Worm (Caenorhabditis elegans) whole organism, late embryonic: Measurements from ENCODE around the gene W02B3.4.
A peak's percentile ranks its signal among the peaks of the same experiment; 100 is the strongest.

Experiments
- C08G9.2 ChIP-seq: sonication (generic microtip); optimal IDR thresholded peaks from 2 replicates; lab custom pipeline; 2016; ENCODE audit warnings: mild to moderate bottlenecking, missing genetic modification characterization, moderate library complexity, missing compliant biosample characterization
- C38D4.7 ChIP-seq: fragments of 200-800 bp; sonication (Bioruptor generic); optimal IDR thresholded peaks from 2 replicates; lab custom pipeline; 2018; ENCODE audit warnings: mild to moderate bottlenecking, missing genetic modification characterization, moderate library complexity, missing compliant biosample characterization
- F13H6.1 ChIP-seq: sonication (generic microtip); optimal IDR thresholded peaks from 2 replicates; lab custom pipeline; 2016; ENCODE audit warnings: missing genetic modification characterization, missing compliant biosample characterization
- K02D7.2 ChIP-seq: sonication (generic microtip); optimal IDR thresholded peaks from 2 replicates; lab custom pipeline; 2017; ENCODE audit warnings: mild to moderate bottlenecking, missing genetic modification characterization, missing compliant biosample characterization
- K09A11.1 ChIP-seq: sonication (generic microtip); optimal IDR thresholded peaks from 2 replicates; lab custom pipeline; 2017; ENCODE audit warnings: antibody characterized with exemption, mild to moderate bottlenecking, missing genetic modification characterization, missing compliant biosample characterization; ENCODE audit not compliant: insufficient read depth
- Y22D7AL.16 ChIP-seq: sonication (generic microtip); optimal IDR thresholded peaks from 2 replicates; lab custom pipeline; 2016; ENCODE audit warnings: missing genetic modification characterization, missing compliant biosample characterization
- ceh-14 ChIP-seq: sonication (generic microtip); optimal IDR thresholded peaks from 2 replicates; lab custom pipeline; 2016; ENCODE audit warnings: missing genotype, missing genetic modification characterization, missing compliant biosample characterization
- ceh-19 ChIP-seq: fragments of 200-800 bp; sonication (Bioruptor generic); optimal IDR thresholded peaks from 2 replicates; lab custom pipeline; 2018; ENCODE audit warnings: mild to moderate bottlenecking, missing genetic modification characterization, missing compliant biosample characterization
- ceh-2 ChIP-seq: sonication (generic microtip); optimal IDR thresholded peaks from 2 replicates; lab custom pipeline; 2016; ENCODE audit warnings: missing genotype, missing genetic modification characterization, missing compliant biosample characterization
- ceh-22 ChIP-seq: sonication (generic microtip); optimal IDR thresholded peaks from 2 replicates; lab custom pipeline; 2017; ENCODE audit warnings: missing biosample characterization, missing genetic modification characterization
- ceh-24 ChIP-seq: sonication (generic microtip); optimal IDR thresholded peaks from 2 replicates; lab custom pipeline; 2016; ENCODE audit warnings: mild to moderate bottlenecking, missing genetic modification characterization, missing compliant biosample characterization
- ceh-30 ChIP-seq: fragments of 150-350 bp; optimal IDR thresholded peaks from 2 replicates; lab custom pipeline; 2014; ENCODE audit warnings: missing biosample characterization, missing genetic modification characterization
- ceh-31 ChIP-seq: sonication (generic microtip); optimal IDR thresholded peaks from 2 replicates; lab custom pipeline; 2016; ENCODE audit warnings: missing genetic modification characterization, missing compliant biosample characterization
- ceh-34 ChIP-seq: sonication (generic microtip); optimal IDR thresholded peaks from 2 replicates; lab custom pipeline; 2016; ENCODE audit warnings: mild to moderate bottlenecking, missing genetic modification characterization, missing compliant biosample characterization
- ceh-48 ChIP-seq: sonication (generic microtip); optimal IDR thresholded peaks from 2 replicates; lab custom pipeline; 2016; ENCODE audit warnings: missing genetic modification characterization, inconsistent platforms, missing compliant biosample characterization
- ceh-6 ChIP-seq: fragments of 200-800 bp; sonication (Bioruptor generic); optimal IDR thresholded peaks from 2 replicates; lab custom pipeline; 2018; ENCODE audit warnings: mild to moderate bottlenecking, missing genetic modification characterization, missing compliant biosample characterization
- ceh-9 ChIP-seq: sonication (generic microtip); optimal IDR thresholded peaks from 2 replicates; lab custom pipeline; 2016; ENCODE audit warnings: mild to moderate bottlenecking, missing genetic modification characterization, inconsistent platforms, missing compliant biosample characterization
- che-1 ChIP-seq: sonication (generic microtip); optimal IDR thresholded peaks from 2 replicates; lab custom pipeline; 2016; ENCODE audit warnings: mild to moderate bottlenecking, missing genetic modification characterization, missing compliant biosample characterization
- elt-2 ChIP-seq: sonication (generic microtip); optimal IDR thresholded peaks from 2 replicates; lab custom pipeline; 2016; ENCODE audit warnings: missing genetic modification reagents, missing genetic modification characterization, missing compliant biosample characterization
- fax-1 ChIP-seq: sonication (generic microtip); optimal IDR thresholded peaks from 2 replicates; lab custom pipeline; 2016; ENCODE audit warnings: missing genotype, missing genetic modification characterization, missing compliant biosample characterization
- fkh-10 ChIP-seq: fragments of 150-350 bp; optimal IDR thresholded peaks from 2 replicates; lab custom pipeline; 2014; ENCODE audit warnings: missing biosample characterization, missing genetic modification reagents, missing genetic modification characterization
- gmeb-2 ChIP-seq: sonication (generic microtip); optimal IDR thresholded peaks from 2 replicates; lab custom pipeline; 2016; ENCODE audit warnings: missing genetic modification characterization, inconsistent platforms, missing compliant biosample characterization
- hlh-13 ChIP-seq: fragments of 200-800 bp; sonication (Bioruptor generic); optimal IDR thresholded peaks from 2 replicates; lab custom pipeline; 2018; ENCODE audit warnings: mild to moderate bottlenecking, missing genetic modification characterization, missing compliant biosample characterization
- hlh-30 ChIP-seq: sonication (generic microtip); optimal IDR thresholded peaks from 2 replicates; lab custom pipeline; 2017; ENCODE audit warnings: antibody characterized with exemption, missing genetic modification characterization, missing compliant biosample characterization; ENCODE audit not compliant: insufficient read depth
- hlh-6 ChIP-seq: sonication (generic microtip); optimal IDR thresholded peaks from 2 replicates; lab custom pipeline; 2016; ENCODE audit warnings: missing genotype, missing genetic modification characterization, missing compliant biosample characterization
- hlh-8 ChIP-seq: sonication (generic microtip); optimal IDR thresholded peaks from 2 replicates; lab custom pipeline; 2016; ENCODE audit warnings: missing genotype, missing genetic modification characterization, missing compliant biosample characterization
- madf-2 ChIP-seq: sonication (generic microtip); optimal IDR thresholded peaks from 2 replicates; lab custom pipeline; 2017; ENCODE audit warnings: missing genetic modification characterization, missing compliant biosample characterization
- mec-3 ChIP-seq: sonication (generic microtip); optimal IDR thresholded peaks from 2 replicates; lab custom pipeline; 2016; ENCODE audit warnings: borderline replicate concordance, missing genetic modification characterization, missing compliant biosample characterization
- nhr-11 ChIP-seq: fragments of 150-350 bp; optimal IDR thresholded peaks from 2 replicates; lab custom pipeline; 2014; ENCODE audit warnings: missing biosample characterization, missing genetic modification characterization
- npax-4 ChIP-seq: sonication (generic microtip); optimal IDR thresholded peaks from 2 replicates; lab custom pipeline; 2016; ENCODE audit warnings: missing genetic modification characterization, missing compliant biosample characterization
- odd-2 ChIP-seq: sonication (generic microtip); optimal IDR thresholded peaks from 2 replicates; lab custom pipeline; 2017; ENCODE audit warnings: antibody characterized with exemption, mild to moderate bottlenecking, missing genetic modification characterization, missing compliant biosample characterization
- pag-3 ChIP-seq: sonication (generic microtip); optimal IDR thresholded peaks from 2 replicates; lab custom pipeline; 2016; ENCODE audit warnings: missing compliant biosample characterization, missing genetic modification characterization, borderline replicate concordance
- pat-9 ChIP-seq: fragments of 200-800 bp; sonication (Bioruptor generic); optimal IDR thresholded peaks from 2 replicates; lab custom pipeline; 2018; ENCODE audit warnings: mild to moderate bottlenecking, missing genetic modification characterization, moderate library complexity, missing compliant biosample characterization
- pha-2 ChIP-seq: sonication (generic microtip); optimal IDR thresholded peaks from 2 replicates; lab custom pipeline; 2017; ENCODE audit warnings: mild to moderate bottlenecking, missing genetic modification characterization, missing compliant biosample characterization
- pha-4 ChIP-seq: fragments of 150-350 bp; optimal IDR thresholded peaks from 2 replicates; lab custom pipeline; 2018; ENCODE audit warnings: missing biosample characterization, missing genetic modification reagents, missing genetic modification characterization
- pqm-1 ChIP-seq: sonication (generic microtip); optimal IDR thresholded peaks from 2 replicates; lab custom pipeline; 2016; ENCODE audit warnings: missing genetic modification characterization, missing compliant biosample characterization
- ref-2 ChIP-seq: sonication (generic microtip); optimal IDR thresholded peaks from 2 replicates; lab custom pipeline; 2016; ENCODE audit warnings: missing genetic modification characterization, missing compliant biosample characterization
- rnt-1 ChIP-seq: sonication (generic microtip); optimal IDR thresholded peaks from 2 replicates; lab custom pipeline; 2016; ENCODE audit warnings: missing genetic modification characterization, missing compliant biosample characterization
- sox-2 ChIP-seq: fragments of 200-800 bp; sonication (Bioruptor generic); IDR thresholded peaks from 2 replicates; pipeline ENCODE4 v1.3.6; 2022; ENCODE audit warnings: missing genetic modification reagents, missing genetic modification characterization, missing compliant biosample characterization
- syd-9 ChIP-seq: sonication (generic microtip); optimal IDR thresholded peaks from 2 replicates; lab custom pipeline; 2016; ENCODE audit warnings: mild to moderate bottlenecking, missing genetic modification characterization, moderate library complexity, missing compliant biosample characterization
- tbx-2 ChIP-seq: sonication (generic microtip); optimal IDR thresholded peaks from 2 replicates; lab custom pipeline; 2016; ENCODE audit warnings: missing genetic modification characterization, missing compliant biosample characterization
- unc-3 ChIP-seq, 2 experiments: fragments of 200-800 bp in 1 of 2; sonication (Bioruptor generic) in 1 of 2; sonication (generic microtip) in 1 of 2; conservative IDR thresholded peaks in 1 of 2; optimal IDR thresholded peaks in 1 of 2; 2 replicates each; pipeline versions ENCODE4 v1.3.6 to Lab custom; 2016 to 2022; ENCODE audit warnings: missing compliant biosample characterization in 2 of 2, missing genetic modification characterization in 2 of 2, missing genetic modification reagents in 1 of 2
- unc-42 ChIP-seq: sonication (generic microtip); optimal IDR thresholded peaks from 2 replicates; lab custom pipeline; 2016; ENCODE audit warnings: missing genotype, missing genetic modification characterization, missing compliant biosample characterization
- unc-86 ChIP-seq: sonication (generic microtip); optimal IDR thresholded peaks from 2 replicates; lab custom pipeline; 2016; ENCODE audit warnings: missing genetic modification characterization, missing compliant biosample characterization
- zip-5 ChIP-seq: sonication (generic microtip); optimal IDR thresholded peaks from 2 replicates; lab custom pipeline; 2016; ENCODE audit warnings: missing genetic modification characterization, missing compliant biosample characterization
- ztf-16 ChIP-seq: sonication (generic microtip); optimal IDR thresholded peaks from 2 replicates; lab custom pipeline; 2017; ENCODE audit warnings: missing genetic modification characterization, missing compliant biosample characterization

W02B3.4 gene

DNA sequence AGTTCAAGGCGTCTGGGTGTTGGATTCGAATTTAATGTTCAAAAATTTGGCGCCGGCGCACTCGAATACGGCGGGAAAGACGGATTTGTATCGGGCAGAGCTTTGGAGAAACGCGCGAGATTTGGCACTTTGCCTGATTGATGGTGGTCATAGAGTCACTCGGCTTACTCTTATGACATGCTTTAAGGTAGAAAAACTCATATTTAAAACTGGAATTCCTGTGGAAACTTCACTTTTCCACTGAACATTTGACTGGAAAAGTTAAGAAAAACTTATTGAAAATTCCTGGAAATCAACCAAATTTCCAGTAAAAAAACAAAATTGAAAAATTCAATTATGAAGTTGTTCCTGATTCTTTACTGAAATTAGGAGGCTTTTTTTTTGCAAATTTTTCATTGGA lies 38.6 kb downstream of the W02B3.4 start:
- TF ChIP-seq C38D4.7 (GFP tag; lab: Kevin White, UChicago): no peak
- no peak for TF ChIP-seq ceh-19 (GFP tag; lab: Kevin White, UChicago)
- no peak for TF ChIP-seq syd-9 (tag; lab: Kevin White, UChicago)
- no peak for TF ChIP-seq sox-2 (GFP tag; lab: Robert Waterston, UW)
- TF ChIP-seq unc-42: no peak

DNA sequence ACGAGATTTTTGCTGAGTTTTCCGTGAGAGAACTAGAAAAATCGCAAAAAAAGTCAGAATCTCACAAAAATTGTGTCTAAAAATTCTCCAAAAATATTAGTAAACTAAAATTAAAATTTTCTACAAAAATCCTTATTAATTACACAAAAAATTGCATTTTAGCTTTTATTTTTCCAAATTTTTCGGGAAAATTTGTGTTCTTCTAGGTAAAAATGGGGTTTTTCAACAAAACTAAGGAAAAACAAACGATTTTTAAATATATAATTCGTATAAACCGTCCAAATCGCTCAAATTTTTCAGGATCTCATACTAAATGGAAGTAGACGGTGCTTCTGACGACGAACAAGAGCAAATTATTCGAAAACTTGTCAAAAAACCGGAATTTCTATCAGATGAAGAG lies 41.5 kb downstream of the W02B3.4 start, which contains the start of gene W06E11.1:
TSS of gene W06E11.1 (plus strand) at position 301 of the 400 bp plus-strand sequence.
- no peak for TF ChIP-seq ceh-30 (tag; lab: Kevin White, UChicago)

DNA sequence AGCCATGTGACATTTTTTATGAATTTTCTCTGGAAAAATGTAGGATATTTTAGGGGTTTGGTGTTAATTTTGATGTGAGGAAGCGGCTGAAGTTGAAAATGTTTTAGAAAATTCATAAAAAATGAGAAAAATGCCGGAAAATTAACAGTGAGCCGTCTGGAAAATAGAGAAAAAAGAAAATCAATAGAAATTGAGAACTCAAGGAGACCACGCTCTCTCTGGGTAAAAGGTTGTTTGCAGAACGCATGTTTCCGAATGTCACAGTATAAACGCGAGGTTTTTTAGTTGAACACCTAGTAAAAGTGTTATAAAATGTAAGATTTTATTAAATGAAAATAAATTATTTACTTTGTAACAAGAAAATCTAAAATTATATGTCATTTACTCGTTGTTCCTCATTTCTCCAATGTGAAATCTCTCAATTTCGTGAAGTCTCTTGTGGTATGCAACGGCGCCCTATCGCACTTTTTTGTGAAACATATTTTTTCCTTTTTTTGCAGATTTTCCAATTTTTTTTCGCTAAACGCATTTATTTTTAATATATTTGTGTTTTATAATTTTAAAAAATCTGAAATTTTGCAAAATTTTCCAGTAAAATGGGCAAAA lies 42.9 kb downstream of the W02B3.4 start, which contains the start of the genes tag-266 and tag-267:
TSS of gene tag-266 (minus strand) at position 29 of the 606 bp plus-strand sequence.
TSS of gene tag-267 (plus strand) at position 593 of the 606 bp plus-strand sequence.
- TF ChIP-seq ceh-31 (tag; lab: Kevin White, UChicago) (peak; percentile 95), ceh-48 (tag; lab: Kevin White, UChicago) (peak; percentile 98), pat-9 (tag; lab: Kevin White, UChicago) (no peak), K02D7.2 (peak; percentile 63), npax-4 (tag; lab: Kevin White, UChicago) (peak; percentile 21), pha-4 (tag; lab: Kevin White, UChicago) (no peak), ref-2 (tag; lab: Kevin White, UChicago) (peak; percentile 95), ceh-14 (tag; lab: Kevin White, UChicago) (peak; percentile 87), madf-2 (tag; lab: Kevin White, UChicago) (peak; percentile 34), ceh-24 (tag; lab: Kevin White, UChicago) (peak; percentile 42), unc-42 (peak; percentile 66), pqm-1 (tag; lab: Kevin White, UChicago) (peak; percentile 95), nhr-11 (tag; lab: Kevin White, UChicago) (no peak), ceh-30 (tag; lab: Kevin White, UChicago) (no peak), K09A11.1 (no peak), Y22D7AL.16 (tag; lab: Kevin White, UChicago) (peak; percentile 51), fkh-10 (GFP tag; lab: Kevin White, UChicago) (no peak), C08G9.2 (tag; lab: Kevin White, UChicago) (peak; percentile 84), unc-3 (GFP tag; conservative IDR thresholded peaks at IDR 0.05; lab: Robert Waterston, UW) (peak; percentile 56; the same call in 1 of the 2 replicates), unc-3 (tag; optimal IDR thresholded peaks at IDR 0.05; lab: Kevin White, UChicago) (peak; percentile 93), hlh-6 (tag; lab: Kevin White, UChicago) (no peak), unc-86 (peak; percentile 89), tbx-2 (tag; lab: Kevin White, UChicago) (peak; percentile 92), gmeb-2 (peak; percentile 37), ztf-16 (peak; percentile 78), C38D4.7 (GFP tag; lab: Kevin White, UChicago) (peak; percentile 53), odd-2 (tag; lab: Kevin White, UChicago) (no peak), rnt-1 (peak; percentile 35), ceh-34 (tag; lab: Kevin White, UChicago) (peak; percentile 69), ceh-6 (GFP tag; lab: Kevin White, UChicago) (no peak), fax-1 (tag; lab: Kevin White, UChicago) (peak; percentile 93), ceh-9 (tag; lab: Kevin White, UChicago) (no peak), elt-2 (tag; lab: Kevin White, UChicago) (peak; percentile 94), sox-2 (GFP tag; lab: Robert Waterston, UW) (no peak), hlh-13 (GFP tag; lab: Kevin White, UChicago) (no peak), mec-3 (peak; percentile 25), hlh-30 (tag; lab: Kevin White, UChicago) (no peak), che-1 (tag; lab: Kevin White, UChicago) (peak; percentile 24), ceh-2 (peak; percentile 89), F13H6.1 (tag; lab: Kevin White, UChicago) (peak; percentile 75), pag-3 (tag; lab: Kevin White, UChicago) (peak; percentile 22), zip-5 (tag; lab: Kevin White, UChicago) (peak; percentile 98), hlh-8 (peak; percentile 96), ceh-22 (tag; lab: Kevin White, UChicago) (no peak), pha-2 (peak; percentile 85), ceh-19 (GFP tag; lab: Kevin White, UChicago) (peak; percentile 56)
